Fruit fly (Drosophila melanogaster) whole organism, embryonic: Measurements from ENCODE around the gene CG6749.

Experiments
- ATbp ChIP-seq: fragments of 200-800 bp; sonication (Bioruptor generic); optimal IDR thresholded peaks from 2 replicates; lab custom pipeline; 2017; ENCODE audit warnings: missing biosample characterization, mild to moderate bottlenecking, missing genetic modification characterization, missing genetic modification reagents
- Ada2b ChIP-seq: fragments of 200-800 bp; sonication (Bioruptor generic); IDR thresholded peaks from 2 replicates; pipeline ENCODE4 v1.3.6; 2022; ENCODE audit warnings: missing biosample characterization, missing genetic modification characterization
- Atf6 ChIP-seq: fragments of 200-800 bp; sonication (Bioruptor generic); IDR thresholded peaks from 2 replicates; pipeline ENCODE4 v1.3.6; 2022; ENCODE audit warnings: missing biosample characterization, missing genetic modification characterization
- Bdp1 ChIP-seq: fragments of 200-800 bp; sonication (Bioruptor generic); optimal IDR thresholded peaks from 3 replicates; lab custom pipeline; 2016; ENCODE audit warnings: missing biosample characterization, missing genetic modification characterization
- Bgb ChIP-seq: fragments of 200-800 bp; sonication (Bioruptor generic); IDR thresholded peaks from 2 replicates; pipeline ENCODE4 v1.3.6; 2022; ENCODE audit warnings: missing biosample characterization, missing genetic modification characterization; ENCODE audit not compliant: partially characterized antibody
- CG12236 ChIP-seq: fragments of 200-800 bp; sonication (Bioruptor generic); optimal IDR thresholded peaks from 2 replicates; lab custom pipeline; 2016; ENCODE audit warnings: missing biosample characterization, missing genetic modification characterization
- CG14860 ChIP-seq: fragments of 200-800 bp; sonication (Bioruptor generic); IDR thresholded peaks from 3 replicates; pipeline ENCODE4 v1.3.6; 2022; ENCODE audit warnings: missing biosample characterization, missing genetic modification characterization; ENCODE audit not compliant: partially characterized antibody
- CG17359 ChIP-seq: fragments of 200-800 bp; sonication (Bioruptor generic); optimal IDR thresholded peaks from 3 replicates; lab custom pipeline; 2018; ENCODE audit warnings: missing biosample characterization, mild to moderate bottlenecking, missing genetic modification characterization, moderate library complexity
- CG18011 ChIP-seq: fragments of 200-800 bp; sonication (Bioruptor generic); optimal IDR thresholded peaks from 2 replicates; lab custom pipeline; 2017; ENCODE audit warnings: missing biosample characterization, missing genetic modification characterization, mild to moderate bottlenecking, moderate library complexity, missing genotype
- CG2116 ChIP-seq: fragments of 200-800 bp; sonication (Bioruptor generic); optimal IDR thresholded peaks from 3 replicates; lab custom pipeline; 2018; ENCODE audit warnings: missing biosample characterization, mild to moderate bottlenecking, missing genetic modification characterization
- CG2712 ChIP-seq: fragments of 200-800 bp; optimal IDR thresholded peaks from 3 replicates; lab custom pipeline; 2019; ENCODE audit warnings: missing biosample characterization, mild to moderate bottlenecking, missing genetic modification characterization, moderate library complexity
- CG2875 ChIP-seq: fragments of 200-800 bp; sonication (Bioruptor generic); optimal IDR thresholded peaks from 2 replicates; lab custom pipeline; 2017; ENCODE audit warnings: missing biosample characterization, mild to moderate bottlenecking, missing genetic modification characterization, missing genetic modification reagents
- CG32532 ChIP-seq: fragments of 200-800 bp; sonication (Bioruptor generic); IDR thresholded peaks from 2 replicates; pipeline ENCODE4 v1.3.6; 2022; ENCODE audit warnings: missing biosample characterization, missing genetic modification characterization
- CG4328 ChIP-seq: fragments of 200-800 bp; sonication (Bioruptor generic); optimal IDR thresholded peaks from 3 replicates; lab custom pipeline; 2017; ENCODE audit warnings: missing biosample characterization, missing genetic modification reagents, missing genetic modification characterization
- CG43689 ChIP-seq: fragments of 200-800 bp; sonication (Bioruptor generic); IDR thresholded peaks from 2 replicates; pipeline ENCODE4 v1.3.6; 2022; ENCODE audit warnings: missing biosample characterization, missing genetic modification characterization
- CG4424 ChIP-seq: fragments of 200-800 bp; sonication (Bioruptor generic); optimal IDR thresholded peaks from 3 replicates; lab custom pipeline; 2016; ENCODE audit warnings: missing biosample characterization, missing genetic modification characterization
- CG4707 ChIP-seq: fragments of 200-800 bp; sonication (Bioruptor generic); optimal IDR thresholded peaks from 2 replicates; lab custom pipeline; 2018; ENCODE audit warnings: missing biosample characterization, mild to moderate bottlenecking, missing genetic modification characterization, moderate library complexity
- CG4730 ChIP-seq: fragments of 200-800 bp; sonication (Bioruptor generic); IDR thresholded peaks from 2 replicates; pipeline ENCODE4 v1.3.6; 2022; ENCODE audit warnings: missing biosample characterization, missing genetic modification characterization
- CG6683 ChIP-seq: fragments of 200-800 bp; sonication (Bioruptor generic); optimal IDR thresholded peaks from 2 replicates; lab custom pipeline; 2017; ENCODE audit warnings: missing biosample characterization, mild to moderate bottlenecking, missing genetic modification characterization, missing genetic modification reagents
- CG6813 ChIP-seq: fragments of 200-800 bp; sonication (Bioruptor generic); optimal IDR thresholded peaks from 2 replicates; lab custom pipeline; 2017; ENCODE audit warnings: missing biosample characterization, missing genetic modification characterization, mild to moderate bottlenecking, moderate library complexity, missing genetic modification reagents
- CG8089 ChIP-seq: fragments of 200-800 bp; sonication (Bioruptor generic); optimal IDR thresholded peaks from 3 replicates; lab custom pipeline; 2016; ENCODE audit warnings: missing biosample characterization, missing genetic modification characterization
- CTCF ChIP-seq: fragments of 200-800 bp; sonication (Bioruptor generic); optimal IDR thresholded peaks from 2 replicates; lab custom pipeline; 2017; ENCODE audit warnings: missing biosample characterization, mild to moderate bottlenecking, missing genetic modification characterization, moderate library complexity
- D19A ChIP-seq: fragments of 200-800 bp; optimal IDR thresholded peaks from 3 replicates; lab custom pipeline; 2019; ENCODE audit warnings: missing biosample characterization, mild to moderate bottlenecking, missing genetic modification characterization, moderate library complexity
- Dbx ChIP-seq: fragments of 200-800 bp; sonication (Bioruptor generic); IDR thresholded peaks from 3 replicates; pipeline ENCODE4 v1.3.6; 2022; ENCODE audit warnings: missing biosample characterization, missing genetic modification characterization
- E2f1 ChIP-seq: fragments of 200-800 bp; sonication (Bioruptor generic); IDR thresholded peaks from 2 replicates; pipeline ENCODE4 v1.3.6; 2022; ENCODE audit warnings: missing biosample characterization, missing genetic modification characterization
- HmgZ ChIP-seq: fragments of 200-800 bp; sonication (Bioruptor generic); optimal IDR thresholded peaks from 2 replicates; lab custom pipeline; 2018; ENCODE audit warnings: missing biosample characterization, mild to moderate bottlenecking, missing genetic modification characterization
- Hsf ChIP-seq: fragments of 200-800 bp; sonication (Bioruptor generic); optimal IDR thresholded peaks from 3 replicates; lab custom pipeline; 2016; ENCODE audit warnings: missing biosample characterization, missing genetic modification characterization
- Jarid2 ChIP-seq: fragments of 200-800 bp; sonication (Bioruptor generic); optimal IDR thresholded peaks from 3 replicates; lab custom pipeline; 2017; ENCODE audit warnings: mild to moderate bottlenecking, missing biosample characterization, missing genetic modification reagents, missing genetic modification characterization
- Mad ChIP-seq: fragments of 200-800 bp; sonication (Bioruptor generic); optimal IDR thresholded peaks from 2 replicates; lab custom pipeline; 2016; ENCODE audit warnings: missing biosample characterization, missing genetic modification characterization
- NK7.1 ChIP-seq: fragments of 200-800 bp; sonication (Bioruptor generic); optimal IDR thresholded peaks from 3 replicates; lab custom pipeline; 2016; ENCODE audit warnings: missing biosample characterization, missing genetic modification characterization
- Oli ChIP-seq: fragments of 200-800 bp; sonication (Bioruptor generic); optimal IDR thresholded peaks from 2 replicates; lab custom pipeline; 2018; ENCODE audit warnings: missing biosample characterization, mild to moderate bottlenecking, missing genetic modification characterization, moderate library complexity
- Ravus ChIP-seq: fragments of 200-800 bp; sonication (Bioruptor generic); IDR thresholded peaks from 2 replicates; pipeline ENCODE4 v1.3.6; 2022; ENCODE audit warnings: missing biosample characterization, missing genetic modification characterization
- Sin3A ChIP-seq: fragments of >200 bp; optimal IDR thresholded peaks from 2 replicates; lab custom pipeline; 2018
- Spps ChIP-seq: fragments of 200-800 bp; sonication (Bioruptor generic); optimal IDR thresholded peaks from 2 replicates; lab custom pipeline; 2018; ENCODE audit warnings: missing biosample characterization, mild to moderate bottlenecking, missing genetic modification characterization
- Xrp1 ChIP-seq: fragments of 200-800 bp; sonication (Bioruptor generic); IDR thresholded peaks from 2 replicates; pipeline ENCODE4 v1.3.6; 2022; ENCODE audit warnings: missing biosample characterization, missing genetic modification characterization
- ase ChIP-seq: fragments of 200-800 bp; sonication (Bioruptor generic); IDR thresholded peaks from 3 replicates; pipeline ENCODE4 v1.3.6; 2022; ENCODE audit warnings: missing biosample characterization, missing genetic modification characterization
- ash1 ChIP-seq: fragments of 200-800 bp; sonication (Bioruptor generic); optimal IDR thresholded peaks from 2 replicates; lab custom pipeline; 2018; ENCODE audit warnings: missing biosample characterization, mild to moderate bottlenecking, missing genetic modification characterization
- chm ChIP-seq: fragments of 200-800 bp; sonication (Bioruptor generic); IDR thresholded peaks from 2 replicates; pipeline ENCODE4 v1.3.6; 2022; ENCODE audit warnings: missing biosample characterization, missing genetic modification characterization
- chn ChIP-seq: fragments of 200-800 bp; sonication (Bioruptor generic); optimal IDR thresholded peaks from 2 replicates; lab custom pipeline; 2016; ENCODE audit warnings: missing biosample characterization, missing genetic modification characterization
- en ChIP-seq: fragments of 200-800 bp; sonication (Bioruptor generic); optimal IDR thresholded peaks from 2 replicates; lab custom pipeline; 2016; ENCODE audit warnings: missing biosample characterization, missing genetic modification characterization
- ewg ChIP-seq: fragments of 200-800 bp; sonication (Bioruptor generic); optimal IDR thresholded peaks from 3 replicates; lab custom pipeline; 2017; ENCODE audit warnings: mild to moderate bottlenecking, missing biosample characterization, missing genetic modification reagents, missing genetic modification characterization
- insv ChIP-seq, 2 experiments: fragments of 200-800 bp; sonication (Bioruptor generic); optimal IDR thresholded peaks; 3 replicates each; lab custom pipeline; 2016 to 2018; ENCODE audit warnings: missing biosample characterization in 2 of 2, missing genetic modification characterization in 2 of 2
- kay ChIP-seq: fragments of 200-800 bp; sonication (Bioruptor generic); optimal IDR thresholded peaks from 2 replicates; lab custom pipeline; 2016; ENCODE audit warnings: missing biosample characterization, missing genetic modification characterization
- ken ChIP-seq: fragments of 200-800 bp; sonication (Bioruptor generic); IDR thresholded peaks from 3 replicates; pipeline ENCODE4 v1.3.6; 2022; ENCODE audit warnings: missing biosample characterization, missing genetic modification characterization
- mirr ChIP-seq: fragments of 200-800 bp; sonication (Bioruptor generic); optimal IDR thresholded peaks from 3 replicates; lab custom pipeline; 2018; ENCODE audit warnings: missing biosample characterization, mild to moderate bottlenecking, missing genetic modification characterization
- nerfin-1 ChIP-seq: fragments of 200-800 bp; sonication (Bioruptor generic); optimal IDR thresholded peaks from 3 replicates; lab custom pipeline; 2019; ENCODE audit warnings: missing biosample characterization, mild to moderate bottlenecking, missing genetic modification characterization, moderate library complexity
- oc ChIP-seq: fragments of 200-800 bp; sonication (Bioruptor generic); optimal IDR thresholded peaks from 2 replicates; lab custom pipeline; 2018; ENCODE audit warnings: missing biosample characterization, mild to moderate bottlenecking, missing genetic modification characterization, moderate library complexity
- sisA ChIP-seq: fragments of 200-800 bp; sonication (Bioruptor generic); IDR thresholded peaks from 2 replicates; pipeline ENCODE4 v1.3.6; 2022; ENCODE audit warnings: missing biosample characterization, missing genetic modification characterization
- sug ChIP-seq: fragments of 200-800 bp; optimal IDR thresholded peaks from 2 replicates; lab custom pipeline; 2019; ENCODE audit warnings: missing biosample characterization, mild to moderate bottlenecking, missing genetic modification characterization, moderate library complexity
- tgo ChIP-seq: fragments of 200-800 bp; sonication (Bioruptor generic); IDR thresholded peaks from 3 replicates; pipeline ENCODE4 v1.3.6; 2022; ENCODE audit warnings: missing biosample characterization, missing genetic modification characterization
- usp ChIP-seq: fragments of >200 bp; optimal IDR thresholded peaks from 2 replicates; lab custom pipeline; 2017; ENCODE audit warnings: missing biosample characterization, missing genetic modification characterization

Gene CG6749

dm6 chr3L:9712066-9712789 is 21.4 kb downstream of the CG6749 start (continued):
- TF ChIP-seq ewg (GFP tag; lab: Kevin White, UChicago): no peak
- TF ChIP-seq Ravus (GFP tag; lab: Robert Waterston, UW): no peak
- no peak for TF ChIP-seq CG12236 (GFP tag; lab: Kevin White, UChicago)
- TF ChIP-seq Hsf (GFP tag; lab: Kevin White, UChicago): no peak
- TF ChIP-seq Bgb: no peak
- TF ChIP-seq D19A (tag; lab: Kevin White, UChicago): peak; percentile 71
- no peak for TF ChIP-seq Atf6 (GFP tag; lab: Robert Waterston, UW)
- TF ChIP-seq CG2712 (tag; lab: Kevin White, UChicago): no peak
- no peak for TF ChIP-seq tgo (GFP tag; lab: Robert Waterston, UW)
- TF ChIP-seq CG2875 (GFP tag; lab: Kevin White, UChicago): no peak
- no peak for TF ChIP-seq E2f1
- peak; percentile 63 for TF ChIP-seq sug (tag; lab: Kevin White, UChicago)
- peak; percentile 7 for TF ChIP-seq kay (GFP tag; lab: Kevin White, UChicago)
- TF ChIP-seq sisA (GFP tag; lab: Robert Waterston, UW): no peak
- TF ChIP-seq en: no peak
- no peak for TF ChIP-seq Bdp1 (GFP tag; lab: Kevin White, UChicago)
- no peak for TF ChIP-seq CG4328 (GFP tag; lab: Kevin White, UChicago)
- no peak for TF ChIP-seq insv (GFP tag; optimal IDR thresholded peaks at IDR 0.05; lab: Kevin White, UChicago)
- no peak for TF ChIP-seq CG17359 (tag; lab: Kevin White, UChicago)
- TF ChIP-seq CG4707 (GFP tag; lab: Kevin White, UChicago): no peak
- TF ChIP-seq ATbp (GFP tag; lab: Kevin White, UChicago): no peak
- peak; percentile 2 for TF ChIP-seq mirr (GFP tag; lab: Kevin White, UChicago)
- TF ChIP-seq ash1 (GFP tag; lab: Kevin White, UChicago): no peak
- TF ChIP-seq chn: no peak
- no peak for TF ChIP-seq Mad (GFP tag; lab: Kevin White, UChicago)
- TF ChIP-seq Ada2b (GFP tag; lab: Robert Waterston, UW): no peak
- no peak for TF ChIP-seq usp (GFP tag; lab: Kevin White, UChicago)
- no peak for TF ChIP-seq Oli (tag; lab: Kevin White, UChicago)
- no peak for TF ChIP-seq CG14860 (GFP tag; lab: Robert Waterston, UW)
- no peak for TF ChIP-seq CG32532 (GFP tag; lab: Robert Waterston, UW)
- TF ChIP-seq Jarid2 (GFP tag; lab: Kevin White, UChicago): no peak
- no peak for TF ChIP-seq CG18011 (GFP tag; lab: Kevin White, UChicago)
- no peak for TF ChIP-seq CG6813 (GFP tag; lab: Kevin White, UChicago)
- no peak for TF ChIP-seq Dbx (GFP tag; lab: Robert Waterston, UW)
- no peak for TF ChIP-seq HmgZ (tag; lab: Kevin White, UChicago)

DNA sequence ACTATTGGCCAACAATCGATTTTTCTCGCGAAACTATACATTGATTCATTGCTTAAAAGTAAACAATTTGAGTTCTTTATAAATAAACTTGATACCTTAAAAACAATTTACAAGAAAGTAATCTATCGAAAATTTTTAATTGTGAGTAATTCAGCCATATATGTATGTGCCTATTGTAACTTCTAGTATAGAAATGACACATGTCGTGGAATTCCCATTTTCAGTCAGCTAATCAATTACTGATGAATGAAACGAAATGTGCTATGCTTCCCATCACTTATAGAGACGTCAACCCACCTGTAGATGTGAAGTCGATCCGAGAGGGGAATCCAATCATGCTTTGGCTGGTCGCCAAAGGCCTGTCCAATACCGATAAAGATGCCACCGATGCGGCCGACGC is 22.4 kb downstream of the CG6749 start:
- TF ChIP-seq Xrp1 (GFP tag; lab: Robert Waterston, UW) (no peak), CG8089 (GFP tag; lab: Kevin White, UChicago) (no peak), CG2116 (GFP tag; lab: Kevin White, UChicago) (no peak), Sin3A (lab: Kevin White, UChicago) (no peak), nerfin-1 (no peak), CG4424 (GFP tag; lab: Kevin White, UChicago) (no peak), CG4730 (GFP tag; lab: Robert Waterston, UW) (no peak), oc (tag; lab: Kevin White, UChicago) (no peak), NK7.1 (GFP tag; lab: Kevin White, UChicago) (no peak), ken (GFP tag; lab: Robert Waterston, UW) (no peak), Spps (tag; lab: Kevin White, UChicago) (no peak), ase (GFP tag; lab: Robert Waterston, UW) (no peak), CG43689 (GFP tag; lab: Robert Waterston, UW) (no peak), chm (GFP tag; lab: Robert Waterston, UW) (no peak), CG6683 (GFP tag; lab: Kevin White, UChicago) (no peak), CTCF (GFP tag; lab: Kevin White, UChicago) (no peak)
- TF ChIP-seq, all 482 proteins: peak for 0
